Fruit fly (Drosophila melanogaster) whole organism, embryonic: ENCODE measurements around the gene CG34310.

Experiments
- Awh ChIP-seq: fragments of 200-800 bp; sonication (Bioruptor generic); IDR thresholded peaks from 2 replicates; pipeline ENCODE4, ENCODE4 v1.3.6; 2022; ENCODE audit warnings: missing biosample characterization, missing genetic modification characterization
- CG11085 ChIP-seq: fragments of 200-800 bp; sonication (Bioruptor generic); IDR thresholded peaks from 2 replicates; pipeline ENCODE4 v1.3.6; 2022; ENCODE audit warnings: missing biosample characterization, missing genetic modification characterization
- CG1529 ChIP-seq: fragments of 200-800 bp; sonication (Bioruptor generic); optimal IDR thresholded peaks from 3 replicates; lab custom pipeline; 2018; ENCODE audit warnings: missing biosample characterization, missing genetic modification characterization
- CG15479 ChIP-seq: fragments of 200-800 bp; sonication (Bioruptor generic); optimal IDR thresholded peaks from 3 replicates; lab custom pipeline; 2019; ENCODE audit warnings: missing biosample characterization, mild to moderate bottlenecking, missing genetic modification characterization, moderate library complexity
- CG18619 ChIP-seq: fragments of 200-800 bp; sonication (Bioruptor generic); optimal IDR thresholded peaks from 3 replicates; lab custom pipeline; 2017; ENCODE audit warnings: missing biosample characterization, mild to moderate bottlenecking, missing genetic modification characterization
- CG2116 ChIP-seq: fragments of 200-800 bp; sonication (Bioruptor generic); optimal IDR thresholded peaks from 3 replicates; lab custom pipeline; 2018; ENCODE audit warnings: missing biosample characterization, mild to moderate bottlenecking, missing genetic modification characterization
- CG30020 ChIP-seq: fragments of 200-800 bp; optimal IDR thresholded peaks from 2 replicates; lab custom pipeline; 2019; ENCODE audit warnings: missing biosample characterization, mild to moderate bottlenecking, missing genetic modification characterization, moderate library complexity
- CG31224 ChIP-seq: fragments of 200-800 bp; sonication (Bioruptor generic); IDR thresholded peaks from 2 replicates; pipeline ENCODE4 v1.3.6; 2022; ENCODE audit warnings: missing biosample characterization, missing genetic modification characterization
- CG32772 ChIP-seq: fragments of 200-800 bp; sonication (Bioruptor generic); IDR thresholded peaks from 2 replicates; pipeline ENCODE4 v1.3.6; 2022; ENCODE audit warnings: missing biosample characterization, missing genetic modification characterization
- CkIIα-i1 ChIP-seq: fragments of 200-800 bp; sonication (Bioruptor generic); IDR thresholded peaks from 2 replicates; pipeline ENCODE4 v1.3.6; 2022; ENCODE audit warnings: missing biosample characterization, missing genetic modification characterization
- Dbx ChIP-seq: fragments of 200-800 bp; sonication (Bioruptor generic); IDR thresholded peaks from 3 replicates; pipeline ENCODE4 v1.3.6; 2022; ENCODE audit warnings: missing biosample characterization, missing genetic modification characterization
- Doc3 ChIP-seq: fragments of 200-800 bp; sonication (Bioruptor generic); IDR thresholded peaks from 3 replicates; pipeline ENCODE4 v1.3.6; 2022; ENCODE audit warnings: missing biosample characterization, missing genetic modification characterization; ENCODE audit not compliant: partially characterized antibody
- Ets65A ChIP-seq: fragments of 200-800 bp; sonication (Bioruptor generic); peaks from one replicate; lab custom pipeline; 2016; ENCODE audit warnings: missing biosample characterization, missing genetic modification characterization
- Fer2 ChIP-seq: fragments of 200-800 bp; sonication (Bioruptor generic); optimal IDR thresholded peaks from 2 replicates; lab custom pipeline; 2018; ENCODE audit warnings: missing biosample characterization, mild to moderate bottlenecking, missing genetic modification characterization, moderate library complexity
- GATAe ChIP-seq: fragments of 200-800 bp; sonication (Bioruptor generic); conservative IDR thresholded peaks from 2 replicates; pipeline ENCODE4 v1.3.6; 2022; ENCODE audit warnings: missing biosample characterization, missing genetic modification characterization
- HLHmδ ChIP-seq: fragments of 200-800 bp; sonication (Bioruptor generic); optimal IDR thresholded peaks from 2 replicates; lab custom pipeline; 2018; ENCODE audit warnings: missing biosample characterization, mild to moderate bottlenecking, missing genetic modification characterization, moderate library complexity
- HmgD ChIP-seq: fragments of 200-800 bp; sonication (Bioruptor generic); optimal IDR thresholded peaks from 3 replicates; lab custom pipeline; 2016; ENCODE audit warnings: missing biosample characterization, missing genetic modification characterization
- HmgZ ChIP-seq: fragments of 200-800 bp; sonication (Bioruptor generic); optimal IDR thresholded peaks from 2 replicates; lab custom pipeline; 2018; ENCODE audit warnings: missing biosample characterization, mild to moderate bottlenecking, missing genetic modification characterization
- Hr78 ChIP-seq, 2 experiments: fragments of 200-800 bp in 1 of 2; fragments of >200 bp in 1 of 2; sonication (Bioruptor generic) in 1 of 2; optimal IDR thresholded peaks; 2 replicates each; lab custom pipeline; 2017 to 2019; ENCODE audit warnings: missing biosample characterization in 2 of 2, missing genetic modification characterization in 2 of 2, mild to moderate bottlenecking in 1 of 2, moderate library complexity in 1 of 2
- Kr ChIP-seq: fragments of 200-800 bp; sonication (Bioruptor generic); optimal IDR thresholded peaks from 2 replicates; lab custom pipeline; 2017; ENCODE audit warnings: missing biosample characterization, mild to moderate bottlenecking, missing genetic modification characterization
- Lpt ChIP-seq: fragments of >200 bp; optimal IDR thresholded peaks from 2 replicates; lab custom pipeline; 2018; ENCODE audit warnings: missing biosample characterization, missing genetic modification characterization
- MESR4 ChIP-seq: fragments of 200-800 bp; sonication (Bioruptor generic); optimal IDR thresholded peaks from 2 replicates; lab custom pipeline; 2018; ENCODE audit warnings: missing biosample characterization, mild to moderate bottlenecking, missing genetic modification characterization, moderate library complexity
- Mes4 ChIP-seq: fragments of 200-800 bp; sonication (Bioruptor generic); optimal IDR thresholded peaks from 2 replicates; lab custom pipeline; 2016; ENCODE audit warnings: missing biosample characterization, missing genetic modification characterization
- Opbp ChIP-seq: fragments of 200-800 bp; sonication (Bioruptor generic); IDR thresholded peaks from 3 replicates; pipeline ENCODE4 v1.3.6; 2022; ENCODE audit warnings: missing biosample characterization, missing genetic modification characterization; ENCODE audit not compliant: partially characterized antibody
- Rfx ChIP-seq: fragments of 200-800 bp; sonication (Bioruptor generic); IDR thresholded peaks from 2 replicates; pipeline ENCODE4 v1.3.6; 2022; ENCODE audit warnings: missing biosample characterization, missing genetic modification characterization
- Sox100B ChIP-seq: fragments of 200-800 bp; sonication (Bioruptor generic); optimal IDR thresholded peaks from 3 replicates; lab custom pipeline; 2018; ENCODE audit warnings: missing biosample characterization, mild to moderate bottlenecking, missing genetic modification characterization
- al ChIP-seq: fragments of 200-800 bp; sonication (Bioruptor generic); IDR thresholded peaks from 2 replicates; pipeline ENCODE4 v1.3.6; 2022; ENCODE audit warnings: missing biosample characterization, missing genetic modification characterization
- bigmax ChIP-seq: fragments of 200-800 bp; sonication (Bioruptor generic); optimal IDR thresholded peaks from 2 replicates; lab custom pipeline; 2018; ENCODE audit warnings: missing biosample characterization, mild to moderate bottlenecking, missing genetic modification characterization
- cato ChIP-seq: fragments of 200-800 bp; sonication (Bioruptor generic); optimal IDR thresholded peaks from 2 replicates; lab custom pipeline; 2016; ENCODE audit warnings: missing biosample characterization, missing genetic modification characterization, borderline replicate concordance
- caup ChIP-seq: fragments of 200-800 bp; sonication (Bioruptor generic); optimal IDR thresholded peaks from 3 replicates; lab custom pipeline; 2017; ENCODE audit warnings: missing biosample characterization, mild to moderate bottlenecking, missing genetic modification characterization, moderate library complexity; ENCODE audit not compliant: severe bottlenecking
- ci ChIP-seq: fragments of 200-800 bp; sonication (Bioruptor generic); IDR thresholded peaks from 3 replicates; pipeline ENCODE4 v1.3.6; 2022; ENCODE audit warnings: missing biosample characterization, missing genetic modification characterization
- her ChIP-seq: fragments of 200-800 bp; sonication (Bioruptor generic); optimal IDR thresholded peaks from 2 replicates; lab custom pipeline; 2016; ENCODE audit warnings: missing biosample characterization, missing genetic modification characterization
- kni ChIP-seq: fragments of 200-800 bp; sonication (Bioruptor generic); optimal IDR thresholded peaks from 3 replicates; lab custom pipeline; 2017; ENCODE audit warnings: mild to moderate bottlenecking, missing biosample characterization, missing genetic modification reagents, missing genetic modification characterization
- knrl ChIP-seq: fragments of 200-800 bp; sonication (Bioruptor generic); IDR thresholded peaks from 3 replicates; pipeline ENCODE4 v1.3.6; 2022; ENCODE audit warnings: missing biosample characterization, missing genetic modification characterization; ENCODE audit not compliant: partially characterized antibody
- luna ChIP-seq: fragments of 200-800 bp; sonication (Bioruptor generic); optimal IDR thresholded peaks from 2 replicates; lab custom pipeline; 2016; ENCODE audit warnings: missing biosample characterization, missing genetic modification characterization
- mirr ChIP-seq: fragments of 200-800 bp; sonication (Bioruptor generic); optimal IDR thresholded peaks from 3 replicates; lab custom pipeline; 2018; ENCODE audit warnings: missing biosample characterization, mild to moderate bottlenecking, missing genetic modification characterization
- odd ChIP-seq: fragments of 200-800 bp; sonication (Bioruptor generic); optimal IDR thresholded peaks from 2 replicates; lab custom pipeline; 2017; ENCODE audit warnings: missing biosample characterization, mild to moderate bottlenecking, missing genetic modification characterization
- pfk ChIP-seq: fragments of 200-800 bp; sonication (Bioruptor generic); optimal IDR thresholded peaks from 2 replicates; lab custom pipeline; 2018; ENCODE audit warnings: missing biosample characterization, mild to moderate bottlenecking, missing genetic modification characterization, moderate library complexity
- pnt ChIP-seq: fragments of 200-800 bp; sonication (Bioruptor generic); optimal IDR thresholded peaks from 3 replicates; lab custom pipeline; 2016; ENCODE audit warnings: missing biosample characterization, missing genetic modification characterization
- ranshi ChIP-seq: fragments of 200-800 bp; sonication (Bioruptor generic); IDR thresholded peaks from 2 replicates; pipeline ENCODE4 v1.3.6; 2022; ENCODE audit warnings: missing biosample characterization, missing genetic modification characterization
- sens ChIP-seq: fragments of 200-800 bp; sonication (Bioruptor generic); peaks from one replicate; lab custom pipeline; 2016; ENCODE audit warnings: missing biosample characterization, missing genetic modification characterization
- sim ChIP-seq: fragments of 200-800 bp; sonication (Bioruptor generic); IDR thresholded peaks from 2 replicates; pipeline ENCODE4 v1.3.6; 2022; ENCODE audit warnings: missing biosample characterization, missing genetic modification characterization
- stwl ChIP-seq: fragments of 200-800 bp; sonication (Bioruptor generic); optimal IDR thresholded peaks from 3 replicates; lab custom pipeline; 2018; ENCODE audit warnings: missing biosample characterization, mild to moderate bottlenecking, missing genetic modification characterization, moderate library complexity
- tna ChIP-seq: fragments of 200-800 bp; sonication (Bioruptor generic); IDR thresholded peaks from 2 replicates; pipeline ENCODE4 v1.3.6; 2022; ENCODE audit warnings: missing biosample characterization, missing genetic modification characterization; ENCODE audit not compliant: partially characterized antibody
- zen ChIP-seq: fragments of 200-800 bp; sonication (Bioruptor generic); optimal IDR thresholded peaks from 3 replicates; lab custom pipeline; 2018; ENCODE audit warnings: missing biosample characterization, mild to moderate bottlenecking, missing genetic modification characterization, moderate library complexity
- zfh2 ChIP-seq: fragments of 200-800 bp; sonication (Bioruptor generic); optimal IDR thresholded peaks from 2 replicates; lab custom pipeline; 2016; ENCODE audit warnings: missing biosample characterization, missing genetic modification characterization

The CG34310 gene

DNA sequence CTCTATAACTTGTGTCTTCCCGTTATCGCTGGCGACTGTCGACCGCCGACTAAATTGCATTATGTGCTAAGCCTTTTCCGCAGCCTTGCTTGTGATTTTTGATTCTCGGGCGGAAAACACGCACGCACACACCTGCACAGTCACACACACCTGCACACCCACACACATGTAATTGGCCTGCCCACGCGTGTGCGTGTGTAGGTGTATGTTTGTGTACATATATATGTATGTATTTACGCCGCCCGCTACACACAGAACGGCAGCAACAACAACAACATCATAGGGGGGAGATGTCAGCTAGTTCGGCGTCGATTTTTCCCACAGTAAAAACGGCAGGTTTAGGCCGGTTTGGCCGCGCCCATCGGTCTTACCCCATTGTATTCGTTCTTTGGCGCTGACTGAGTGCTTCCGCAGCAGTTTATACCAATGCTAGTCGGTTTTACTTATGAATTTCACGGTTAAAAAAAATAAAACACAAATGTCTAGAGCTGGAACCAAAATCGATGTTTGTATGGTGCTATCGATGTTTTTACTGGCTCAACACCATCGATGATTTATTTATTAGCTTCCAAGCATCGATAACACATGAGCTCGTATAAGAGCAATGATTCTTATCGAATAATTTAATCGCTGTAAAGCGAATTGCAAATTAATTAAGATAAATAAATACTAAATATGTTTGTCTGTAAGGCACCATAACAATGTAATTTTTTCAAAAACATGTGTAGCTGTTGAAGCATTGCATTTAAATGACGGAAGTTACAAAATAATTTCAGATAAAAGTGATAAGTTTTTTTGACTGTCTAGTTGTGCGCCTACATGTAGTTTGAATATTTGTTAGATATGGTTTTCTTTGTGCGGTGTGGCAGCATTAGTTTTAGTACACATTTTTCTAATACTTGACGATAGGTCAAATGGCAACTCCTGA is 59.6 kb downstream of the CG34310 start, which contains the start of gene homer (continued):
- TF ChIP-seq CG2116 (GFP tag; lab: Kevin White, UChicago) (peak; percentile 69), zfh2 (no peak), Dbx (GFP tag; lab: Robert Waterston, UW) (0 out of 3 replicates have a peak, but pooled peaks have one; percentile 46), pnt (GFP tag; lab: Kevin White, UChicago) (no peak), ranshi (GFP tag; lab: Robert Waterston, UW) (no peak), Kr (GFP tag; lab: Kevin White, UChicago) (no peak), Doc3 (GFP tag; lab: Robert Waterston, UW) (peak; percentile 78), caup (GFP tag; lab: Kevin White, UChicago) (peak; percentile 8), mirr (GFP tag; lab: Kevin White, UChicago) (peak; percentile 59), kni (GFP tag; lab: Kevin White, UChicago) (peak; percentile 55), her (GFP tag; lab: Kevin White, UChicago) (peak; percentile 1), knrl (peak; percentile 92), Hr78 (GFP tag; optimal IDR thresholded peaks at IDR 0.05; lab: Kevin White, UChicago) (peak in 1 of 2 experiments; percentile 100), Sox100B (GFP tag; lab: Kevin White, UChicago) (no peak), stwl (tag; lab: Kevin White, UChicago) (peak; percentile 67), CG32772 (GFP tag; lab: Robert Waterston, UW) (peak; percentile 25; the same call in 1 of the 2 replicates), HLHmδ (GFP tag; lab: Kevin White, UChicago) (peak; percentile 85), cato (GFP tag; lab: Kevin White, UChicago) (no peak), ci (peak; percentile 63; the same call in 2 of the 3 replicates), Rfx (GFP tag; lab: Robert Waterston, UW) (peak; percentile 23; the same call in 1 of the 2 replicates), MESR4 (peak; percentile 91), tna (GFP tag; lab: Robert Waterston, UW) (peak; percentile 96), CG30020 (tag; lab: Kevin White, UChicago) (peak; percentile 18), zen (tag; lab: Kevin White, UChicago) (peak; percentile 38), Ets65A (GFP tag; lab: Kevin White, UChicago) (peak; percentile 86), Mes4 (GFP tag; lab: Kevin White, UChicago) (no peak), CG18619 (GFP tag; lab: Kevin White, UChicago) (no peak), bigmax (peak; percentile 24), CG31224 (GFP tag; lab: Robert Waterston, UW) (no peak), CkIIα-i1 (GFP tag; lab: Robert Waterston, UW) (0 out of 2 replicates have a peak, but pooled peaks have one; percentile 19), sens (peak; percentile 66), al (GFP tag; lab: Robert Waterston, UW) (no peak)
- TF ChIP-seq, all 482 proteins: peak for 129

dm6 chr2L:6723750-6724503 is 60.5 kb downstream of the CG34310 start, which contains the start of gene Liprin-alpha:
TSS of gene Liprin-alpha (plus strand) at chr2L:6723903.
- TF ChIP-seq MESR4 (peak; percentile 79), CG1529 (GFP tag; lab: Kevin White, UChicago) (peak; percentile 87), HmgZ (peak; percentile 29), sens (peak; percentile 43), Opbp (peak; percentile 29; the same call in 1 of the 3 replicates), sim (GFP tag; lab: Robert Waterston, UW) (no peak), GATAe (GFP tag; lab: Robert Waterston, UW) (peak; percentile 80), CG15479 (peak; percentile 82), luna (GFP tag; lab: Kevin White, UChicago) (no peak), pfk (no peak), Awh (GFP tag; lab: Robert Waterston, UW) (0 out of 2 replicates have a peak, but pooled peaks have one; percentile 37), HmgD (GFP tag; lab: Kevin White, UChicago) (no peak), Fer2 (no peak), CG11085 (GFP tag; lab: Robert Waterston, UW) (no peak), odd (no peak), Lpt (GFP tag; lab: Kevin White, UChicago) (no peak)
